Fruit fly (Drosophila melanogaster) whole organism, wandering third instar larva: ENCODE results near the gene CG34290.
A peak's percentile ranks its signal among the peaks of the same experiment; 100 is the strongest.

Source experiments
- Abd-B ChIP-seq: fragments of >200 bp; optimal IDR thresholded peaks from 2 replicates; lab custom pipeline; 2017; ENCODE audit warnings: missing biosample characterization, missing genetic modification characterization
- CG32264 ChIP-seq: fragments of 200-800 bp; sonication (Bioruptor generic); optimal IDR thresholded peaks from 2 replicates; lab custom pipeline; 2016; ENCODE audit warnings: missing biosample characterization, missing genetic modification characterization
- CG9705 ChIP-seq: fragments of 200-800 bp; sonication (Bioruptor generic); optimal IDR thresholded peaks from 2 replicates; lab custom pipeline; 2018; ENCODE audit warnings: missing biosample characterization, mild to moderate bottlenecking, missing genetic modification characterization
- Dfd ChIP-seq: fragments of >200 bp; optimal IDR thresholded peaks from 2 replicates; lab custom pipeline; 2017; ENCODE audit warnings: missing biosample characterization, missing genetic modification characterization
- Dif ChIP-seq: fragments of 200-275, 200-300 bp; sonication (Bioruptor generic); optimal IDR thresholded peaks from 2 replicates; lab custom pipeline; 2018; ENCODE audit warnings: missing biosample characterization, missing genetic modification characterization; ENCODE audit not compliant: partially characterized antibody
- GATAd ChIP-seq: sonication (Bioruptor generic); optimal IDR thresholded peaks from 2 replicates; lab custom pipeline; 2016; ENCODE audit warnings: missing biosample characterization, missing genetic modification characterization
- HLH106 ChIP-seq: fragments of 200-800 bp; optimal IDR thresholded peaks from 3 replicates; lab custom pipeline; 2019; ENCODE audit warnings: missing biosample characterization, mild to moderate bottlenecking, missing genetic modification characterization, moderate library complexity
- Hnf4 ChIP-seq: fragments of 200-800 bp; sonication (Bioruptor generic); optimal IDR thresholded peaks from 2 replicates; lab custom pipeline; 2016; ENCODE audit warnings: missing biosample characterization, mild to moderate bottlenecking, missing genetic modification characterization
- Hr78 ChIP-seq: fragments of >200 bp; optimal IDR thresholded peaks from 2 replicates; lab custom pipeline; 2017; ENCODE audit warnings: missing biosample characterization, missing genetic modification characterization
- Jra ChIP-seq: sonication (Bioruptor generic); optimal IDR thresholded peaks from 2 replicates; lab custom pipeline; 2016; ENCODE audit warnings: missing biosample characterization, missing genetic modification characterization
- Mio ChIP-seq: sonication (Bioruptor generic); optimal IDR thresholded peaks from 2 replicates; lab custom pipeline; 2016; ENCODE audit warnings: missing biosample characterization, missing genetic modification characterization
- Myc ChIP-seq: fragments of >200 bp; optimal IDR thresholded peaks from 2 replicates; lab custom pipeline; 2017
- N ChIP-seq: fragments of >200 bp; optimal IDR thresholded peaks from 2 replicates; lab custom pipeline; 2018; ENCODE audit warnings: missing biosample characterization, missing external identifiers, missing genetic modification characterization
- OdsH ChIP-seq: fragments of 200-800 bp; sonication (Bioruptor generic); optimal IDR thresholded peaks from 2 replicates; lab custom pipeline; 2016; ENCODE audit warnings: missing biosample characterization, mild to moderate bottlenecking, missing genetic modification characterization
- Rel ChIP-seq, 2 experiments: fragments of 200-800 bp; sonication (Bioruptor generic) in 1 of 2; optimal IDR thresholded peaks; 2 replicates in 1 of 2; 3 replicates in 1 of 2; lab custom pipeline; 2016 to 2019; ENCODE audit warnings: mild to moderate bottlenecking in 2 of 2, missing biosample characterization in 2 of 2, missing genetic modification characterization in 2 of 2, moderate library complexity in 1 of 2
- Sp1 ChIP-seq: fragments of 200-800 bp; sonication (Bioruptor generic); optimal IDR thresholded peaks from 3 replicates; lab custom pipeline; 2019; ENCODE audit warnings: missing biosample characterization, mild to moderate bottlenecking, missing genetic modification characterization, moderate library complexity
- Vsx2 ChIP-seq: fragments of 200-300, 225-300 bp; sonication (Bioruptor generic); optimal IDR thresholded peaks from 2 replicates; lab custom pipeline; 2018; ENCODE audit warnings: missing biosample characterization, missing genetic modification characterization; ENCODE audit not compliant: partially characterized antibody
- br ChIP-seq: fragments of 200-800 bp; sonication (Bioruptor generic); optimal IDR thresholded peaks from 2 replicates; lab custom pipeline; 2016; ENCODE audit warnings: missing biosample characterization, missing genetic modification characterization
- brk ChIP-seq: fragments of 200-800 bp; sonication (Bioruptor generic); optimal IDR thresholded peaks from 2 replicates; lab custom pipeline; 2016; ENCODE audit warnings: missing biosample characterization, mild to moderate bottlenecking, missing genetic modification characterization
- dl ChIP-seq, 2 experiments: fragments of 175-275, 200-275 bp in 1 of 2; fragments of 200-275 bp in 1 of 2; sonication (Bioruptor generic); optimal IDR thresholded peaks; lab custom pipeline; 2018; ENCODE audit warnings: mild to moderate bottlenecking in 2 of 2, missing biosample characterization in 2 of 2, missing genetic modification characterization in 2 of 2, moderate library complexity in 2 of 2; ENCODE audit not compliant: partially characterized antibody in 2 of 2, insufficient read depth in 1 of 2
- dmrt93B ChIP-seq: fragments of 200-800 bp; sonication (Bioruptor generic); optimal IDR thresholded peaks from 2 replicates; lab custom pipeline; 2018; ENCODE audit warnings: missing biosample characterization, mild to moderate bottlenecking, missing genetic modification characterization
- dsf ChIP-seq: sonication (Bioruptor generic); optimal IDR thresholded peaks from 2 replicates; lab custom pipeline; 2016; ENCODE audit warnings: missing biosample characterization, missing genetic modification characterization, borderline replicate concordance
- ey ChIP-seq: fragments of 200-800 bp; sonication (Bioruptor generic); optimal IDR thresholded peaks from 2 replicates; lab custom pipeline; 2016; ENCODE audit warnings: missing biosample characterization, missing genetic modification characterization
- foxo ChIP-seq, 2 experiments: fragments of 200-800 bp; sonication (Bioruptor generic); optimal IDR thresholded peaks; 2 replicates in 1 of 2; 3 replicates in 1 of 2; lab custom pipeline; 2016 to 2017; ENCODE audit warnings: missing biosample characterization in 2 of 2, missing genetic modification characterization in 2 of 2
- fru ChIP-seq: fragments of 200-800 bp; sonication (Bioruptor generic); optimal IDR thresholded peaks from 3 replicates; lab custom pipeline; 2016; ENCODE audit warnings: missing biosample characterization, mild to moderate bottlenecking, missing genetic modification characterization
- h ChIP-seq: fragments of 200-800 bp; sonication (Bioruptor generic); optimal IDR thresholded peaks from 3 replicates; lab custom pipeline; 2016; ENCODE audit warnings: missing biosample characterization, mild to moderate bottlenecking, missing genetic modification characterization
- jim ChIP-seq: fragments of 175-275, 200-325 bp; sonication (Bioruptor generic); optimal IDR thresholded peaks from 2 replicates; lab custom pipeline; 2016; ENCODE audit warnings: missing biosample characterization, mild to moderate bottlenecking, missing genetic modification characterization
- lola ChIP-seq: fragments of >200 bp; optimal IDR thresholded peaks from 2 replicates; lab custom pipeline; 2017; ENCODE audit warnings: missing biosample characterization, missing genetic modification characterization
- psq ChIP-seq: fragments of 200-800 bp; sonication (Bioruptor generic); optimal IDR thresholded peaks from 3 replicates; lab custom pipeline; 2017; ENCODE audit warnings: missing biosample characterization, mild to moderate bottlenecking, missing genetic modification characterization, moderate library complexity
- rgr ChIP-seq: fragments of 200-800 bp; sonication (Bioruptor generic); optimal IDR thresholded peaks from 3 replicates; lab custom pipeline; 2016; ENCODE audit warnings: missing biosample characterization, mild to moderate bottlenecking, missing genetic modification characterization
- sage ChIP-seq: fragments of 200-800 bp; sonication (Bioruptor generic); optimal IDR thresholded peaks from 2 replicates; lab custom pipeline; 2016; ENCODE audit warnings: missing biosample characterization, mild to moderate bottlenecking, missing genetic modification characterization
- sv ChIP-seq: fragments of 200-800 bp; sonication (Bioruptor generic); optimal IDR thresholded peaks from 3 replicates; lab custom pipeline; 2016; ENCODE audit warnings: missing biosample characterization, missing genetic modification characterization
- tai ChIP-seq: sonication (Bioruptor generic); optimal IDR thresholded peaks from 2 replicates; lab custom pipeline; 2016; ENCODE audit warnings: missing biosample characterization, missing genetic modification characterization
- usp ChIP-seq: fragments of >200 bp; optimal IDR thresholded peaks from 2 replicates; lab custom pipeline; 2017; ENCODE audit warnings: missing biosample characterization, missing genetic modification characterization
- woc ChIP-seq: sonication (Bioruptor generic); optimal IDR thresholded peaks from 2 replicates; lab custom pipeline; 2016; ENCODE audit warnings: missing biosample characterization, mild to moderate bottlenecking, missing genetic modification characterization

The CG34290 gene

DNA sequence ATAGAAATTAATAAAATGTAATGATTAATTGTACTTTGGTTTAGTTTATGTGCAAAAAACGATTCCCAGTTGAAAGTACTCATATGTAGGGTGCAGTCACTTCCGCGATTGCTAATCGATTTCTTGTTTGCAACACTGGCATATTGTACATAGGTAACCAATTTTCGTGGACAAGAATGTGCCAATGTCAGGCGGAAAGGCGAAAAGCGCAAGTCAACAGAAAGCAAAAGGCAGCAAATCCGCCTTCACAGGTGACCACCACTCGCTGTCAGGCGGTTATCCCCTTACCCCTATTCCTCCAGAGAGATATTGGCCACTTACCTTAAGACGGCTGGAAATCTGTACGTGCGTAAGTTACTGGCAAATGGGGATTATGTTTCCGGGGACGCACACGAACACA, 19.0 kb downstream of the CG34290 start:
- TF ChIP-seq lola (no peak), tai (GFP tag; lab: Kevin White, UChicago) (no peak), Sp1 (no peak), sage (GFP tag; lab: Kevin White, UChicago) (no peak), dsf (GFP tag; lab: Kevin White, UChicago) (no peak), Vsx2 (GFP tag; lab: Kevin White, UChicago) (no peak), Jra (GFP tag; lab: Kevin White, UChicago) (no peak)

DNA sequence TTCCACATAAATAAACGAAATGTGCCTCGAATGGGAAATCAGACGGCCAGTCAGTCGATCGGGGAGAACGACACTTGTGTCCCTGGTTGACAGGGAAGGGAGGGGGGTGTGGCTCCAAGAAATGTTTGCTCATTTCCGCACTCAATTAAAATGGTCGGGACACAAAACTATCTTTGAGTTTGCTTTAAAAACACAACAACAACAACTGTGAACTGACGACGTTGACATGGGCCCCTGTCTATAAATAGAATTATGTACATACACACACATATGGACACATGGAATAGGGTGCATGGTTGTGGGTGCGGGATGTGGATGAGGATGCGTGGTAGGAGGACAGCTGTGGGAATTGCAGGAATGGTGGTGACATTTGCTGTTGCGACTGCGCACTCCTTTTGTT, 19.6 kb downstream of the CG34290 start:
- no peak for TF ChIP-seq Jra (GFP tag; lab: Kevin White, UChicago)
- no peak for TF ChIP-seq N (GFP tag; lab: Kevin White, UChicago)
- no peak for TF ChIP-seq fru (GFP tag; lab: Kevin White, UChicago)
- TF ChIP-seq psq (GFP tag; lab: Kevin White, UChicago): no peak
- no peak for TF ChIP-seq CG32264 (GFP tag; lab: Kevin White, UChicago)
- no peak for TF ChIP-seq Hr78 (GFP tag; lab: Kevin White, UChicago)
- no peak for TF ChIP-seq jim (GFP tag; lab: Kevin White, UChicago)
- TF ChIP-seq foxo (GFP tag; optimal IDR thresholded peaks at IDR 0.05; lab: Kevin White, UChicago): no peak
- no peak for TF ChIP-seq OdsH (GFP tag; lab: Kevin White, UChicago)

DNA sequence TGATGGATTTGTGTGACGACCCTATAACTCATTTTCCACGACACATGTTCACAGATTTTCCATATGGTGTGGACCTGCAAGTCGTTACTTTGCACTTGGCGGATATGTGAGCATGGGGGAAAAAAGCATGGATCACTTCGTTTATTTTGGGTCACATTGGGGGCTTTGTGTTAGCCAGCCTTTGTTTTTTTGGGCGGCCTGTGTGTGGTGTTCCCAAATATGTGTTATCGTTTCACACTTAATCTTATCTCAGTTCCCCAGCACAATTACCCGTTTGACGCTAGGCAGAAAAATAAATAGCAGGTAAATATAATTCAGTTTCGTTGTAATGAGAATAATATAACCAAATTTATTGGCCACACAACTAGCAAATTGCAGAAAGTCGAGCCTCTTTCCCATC, 21.3 kb downstream of the CG34290 start:
- TF ChIP-seq Rel (GFP tag; optimal IDR thresholded peaks at IDR 0.05; lab: Kevin White, UChicago) (no peak), Rel (tag; optimal IDR thresholded peaks at IDR 0.05; lab: Kevin White, UChicago) (peak; percentile 85), fru (GFP tag; lab: Kevin White, UChicago) (no peak), Dfd (no peak), Sp1 (no peak), h (no peak), rgr (GFP tag; lab: Kevin White, UChicago) (no peak), jim (GFP tag; lab: Kevin White, UChicago) (no peak)

DNA sequence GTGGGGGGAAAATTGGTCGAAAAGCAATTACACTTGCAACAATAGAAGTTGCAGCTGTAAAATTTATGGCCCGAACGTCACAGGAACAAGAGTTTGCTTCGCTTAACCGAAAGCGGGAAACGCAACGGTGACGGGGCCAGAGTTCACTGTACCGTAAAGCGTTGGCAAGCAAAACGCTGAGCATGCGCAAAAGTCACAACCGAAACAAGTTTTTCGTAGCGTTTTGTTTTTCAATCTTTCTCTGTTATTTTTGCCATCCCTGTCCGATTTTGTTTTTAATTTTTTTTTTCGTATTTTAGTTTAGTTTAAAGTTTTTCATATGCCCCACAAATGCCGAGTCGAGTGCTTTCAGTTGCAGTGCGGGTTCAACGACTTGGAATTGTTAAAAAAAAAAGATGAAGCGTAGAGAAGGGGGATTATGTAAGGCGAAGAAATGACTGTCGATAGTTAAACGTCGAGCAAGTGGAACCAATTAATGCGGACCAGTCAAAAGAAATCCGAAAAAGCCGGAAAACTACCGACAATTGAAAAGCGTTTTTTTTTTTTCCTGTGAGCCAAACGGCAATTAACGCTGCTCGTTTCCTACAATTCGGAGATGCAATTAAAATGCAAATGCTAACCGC, 21.9 kb downstream of the CG34290 start:
- TF ChIP-seq Vsx2 (GFP tag; lab: Kevin White, UChicago) (no peak), HLH106 (tag; lab: Kevin White, UChicago) (no peak), h (no peak)

DNA sequence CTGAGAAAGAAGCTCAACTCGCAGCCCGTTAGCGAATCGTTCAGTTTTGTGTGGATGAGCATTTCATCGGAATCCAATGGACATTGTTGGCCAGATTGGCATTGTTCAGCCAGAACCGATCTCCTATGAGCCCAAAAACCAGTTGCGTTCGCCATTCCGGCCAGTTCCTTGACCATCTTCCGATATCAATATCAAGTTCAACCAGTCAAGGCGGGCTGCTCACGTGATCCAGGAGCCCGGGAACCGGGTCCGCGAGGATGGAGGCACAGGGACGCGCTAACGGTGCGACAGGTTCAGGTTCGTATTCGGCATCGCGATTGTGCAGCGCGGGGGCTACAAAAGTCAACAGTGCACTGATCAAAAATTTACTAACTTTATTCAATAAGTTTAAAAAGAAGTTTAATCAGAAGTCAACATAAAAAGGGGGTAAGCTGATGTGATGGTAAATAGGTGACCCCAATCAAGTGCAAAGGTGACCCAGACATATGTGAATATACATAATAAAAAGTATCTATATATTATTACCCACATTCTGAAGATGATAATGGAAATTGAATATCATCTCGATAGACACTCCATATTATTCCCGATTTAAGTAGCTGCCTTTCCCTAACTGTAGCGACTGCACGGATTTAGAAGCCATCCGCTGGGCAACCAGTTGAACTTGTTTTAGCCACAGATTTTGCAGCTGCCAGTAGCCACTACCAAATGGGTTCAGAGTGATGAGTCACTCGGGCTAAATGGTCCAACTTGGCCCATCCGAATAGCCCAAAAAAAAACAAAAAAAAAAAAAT, 22.6 kb downstream of the CG34290 start:
- no peak for TF ChIP-seq dsf (GFP tag; lab: Kevin White, UChicago)
- peak; percentile 91 for TF ChIP-seq Vsx2 (GFP tag; lab: Kevin White, UChicago)
- TF ChIP-seq CG9705 (GFP tag; lab: Kevin White, UChicago): peak; percentile 82
- peak; percentile 92 for TF ChIP-seq HLH106 (tag; lab: Kevin White, UChicago)
- TF ChIP-seq Dif (GFP tag; lab: Kevin White, UChicago): peak; percentile 77
- TF ChIP-seq dmrt93B (GFP tag; lab: Kevin White, UChicago): peak; percentile 77
- peak; percentile 49 for TF ChIP-seq brk (GFP tag; lab: Kevin White, UChicago)
- TF ChIP-seq Mio: no peak
- no peak for TF ChIP-seq Abd-B (GFP tag; lab: Kevin White, UChicago)
- TF ChIP-seq CG32264 (GFP tag; lab: Kevin White, UChicago): no peak
- peak; percentile 80 for TF ChIP-seq br (GFP tag; lab: Kevin White, UChicago)
- TF ChIP-seq sage (GFP tag; lab: Kevin White, UChicago): peak; percentile 43
- TF ChIP-seq sv: no peak
- no peak for TF ChIP-seq Myc
- TF ChIP-seq Sp1: peak; percentile 92
- peak; percentile 85 for TF ChIP-seq h
- peak; percentile 74 for TF ChIP-seq rgr (GFP tag; lab: Kevin White, UChicago)
- TF ChIP-seq usp (GFP tag; lab: Kevin White, UChicago): no peak
- peak; percentile 24 for TF ChIP-seq Rel (GFP tag; optimal IDR thresholded peaks at IDR 0.05; lab: Kevin White, UChicago)
- TF ChIP-seq Rel (tag; optimal IDR thresholded peaks at IDR 0.05; lab: Kevin White, UChicago): peak; percentile 63
- TF ChIP-seq GATAd: no peak
- TF ChIP-seq ey: peak; percentile 68
- peak; percentile 81 for TF ChIP-seq woc
- TF ChIP-seq N (GFP tag; lab: Kevin White, UChicago): no peak
- peak in 1 of 2 experiments; percentile 45 for TF ChIP-seq dl (GFP tag; optimal IDR thresholded peaks at IDR 0.05; lab: Kevin White, UChicago; ENCODE audit: insufficient read depth in 1 of 2, partially characterized antibody in 2 of 2)
- no peak for TF ChIP-seq jim (GFP tag; lab: Kevin White, UChicago)
- peak; percentile 25 for TF ChIP-seq Hnf4 (GFP tag; lab: Kevin White, UChicago)
- TF ChIP-seq Dfd: no peak
- TF ChIP-seq OdsH (GFP tag; lab: Kevin White, UChicago): peak; percentile 87
- peak; percentile 47 for TF ChIP-seq Jra (GFP tag; lab: Kevin White, UChicago)
- TF ChIP-seq psq (GFP tag; lab: Kevin White, UChicago): peak; percentile 82
- no peak for TF ChIP-seq Hr78 (GFP tag; lab: Kevin White, UChicago)
- peak in 1 of 2 experiments; percentile 88 for TF ChIP-seq foxo (GFP tag; optimal IDR thresholded peaks at IDR 0.05; lab: Kevin White, UChicago)
